Fruit fly (Drosophila melanogaster): ENCODE data around the gene Unc-115a.

dm6 chr3R:9703273-9703672, 1.9 kb downstream of the Unc-115a start:
- TF ChIP-seq CG14655 (GFP tag; optimal IDR thresholded peaks at IDR 0.05) (no peak), D1 (tag; optimal IDR thresholded peaks at IDR 0.05) (no peak), CG10348 (GFP tag; IDR thresholded peaks at IDR 0.05) (no peak), Pif1B (GFP tag; optimal IDR thresholded peaks at IDR 0.05) (no peak), CG13204 (GFP tag; optimal IDR thresholded peaks at IDR 0.05) (no peak), gl (tag; optimal IDR thresholded peaks at IDR 0.05) (no peak), rn (GFP tag; IDR thresholded peaks at IDR 0.05) (no peak), EcR (GFP tag; optimal IDR thresholded peaks at IDR 0.05) (peak; percentile 68), fd96Ca (GFP tag; IDR thresholded peaks at IDR 0.05) (no peak), CG12605 (GFP tag; IDR thresholded peaks at IDR 0.05) (no peak), CG8301 (tag; optimal IDR thresholded peaks at IDR 0.05) (no peak)
